Worm (Caenorhabditis elegans) whole organism, L3 larva: ENCODE measurements around the gene F31E8.4.

Source experiments
- R02D3.7 ChIP-seq: fragments of 150-350 bp; optimal IDR thresholded peaks from 2 replicates; lab custom pipeline; 2014; ENCODE audit warnings: missing biosample characterization, missing genetic modification characterization
- aly-2 ChIP-seq: fragments of 150-350 bp; optimal IDR thresholded peaks from 2 replicates; lab custom pipeline; 2014; ENCODE audit warnings: missing biosample characterization, missing genetic modification characterization
- ama-1 ChIP-seq: fragments of 150-350 bp; optimal IDR thresholded peaks from 2 replicates; lab custom pipeline; 2018
- ceh-16 ChIP-seq: sonication (generic microtip); optimal IDR thresholded peaks from 2 replicates; lab custom pipeline; 2017; ENCODE audit warnings: missing biosample characterization, missing genetic modification characterization
- ceh-82 ChIP-seq: fragments of 150-350 bp; optimal IDR thresholded peaks from 2 replicates; lab custom pipeline; 2014; ENCODE audit warnings: missing biosample characterization, missing genetic modification characterization
- ceh-9 ChIP-seq: sonication (generic microtip); optimal IDR thresholded peaks from 2 replicates; lab custom pipeline; 2018; ENCODE audit warnings: missing biosample characterization, missing genetic modification characterization
- daf-12 ChIP-seq: fragments of 150-350 bp; optimal IDR thresholded peaks from 2 replicates; lab custom pipeline; 2014; ENCODE audit warnings: missing biosample characterization, missing genetic modification reagents, missing genetic modification characterization
- egl-5 ChIP-seq: fragments of 150-350 bp; optimal IDR thresholded peaks from 2 replicates; lab custom pipeline; 2017; ENCODE audit warnings: missing biosample characterization, missing genetic modification reagents, missing genetic modification characterization, inconsistent platforms
- elt-2 ChIP-seq: sonication (generic microtip); optimal IDR thresholded peaks from 2 replicates; lab custom pipeline; 2016; ENCODE audit warnings: missing genetic modification reagents, mild to moderate bottlenecking, missing genetic modification characterization, missing compliant biosample characterization
- elt-3 ChIP-seq, 3 experiments: fragments of 150-350 bp in 1 of 3; sonication (generic microtip) in 2 of 3; optimal IDR thresholded peaks; 2 replicates in 2 of 3; 4 replicates in 1 of 3; lab custom pipeline; 2014 to 2017; ENCODE audit warnings: missing biosample characterization in 3 of 3, missing genetic modification characterization in 3 of 3
- eor-1 ChIP-seq, 2 experiments: fragments of 150-350 bp; optimal IDR thresholded peaks; 2 replicates each; lab custom pipeline; 2014 to 2018; ENCODE audit warnings: missing biosample characterization in 2 of 2, missing genetic modification characterization in 2 of 2
- fkh-10 ChIP-seq: sonication (generic microtip); optimal IDR thresholded peaks from 2 replicates; lab custom pipeline; 2017; ENCODE audit warnings: missing biosample characterization, missing genetic modification reagents, missing genetic modification characterization
- fkh-2 ChIP-seq: fragments of 150-350 bp; optimal IDR thresholded peaks from 2 replicates; lab custom pipeline; 2014; ENCODE audit warnings: missing biosample characterization, missing genetic modification reagents, missing genetic modification characterization
- fos-1 ChIP-seq: fragments of 150-350 bp; optimal IDR thresholded peaks from 2 replicates; lab custom pipeline; 2014; ENCODE audit warnings: missing biosample characterization, missing genetic modification characterization
- hmg-11 ChIP-seq: sonication (generic microtip); optimal IDR thresholded peaks from 2 replicates; lab custom pipeline; 2016; ENCODE audit warnings: missing genetic modification characterization, missing compliant biosample characterization
- lin-15B ChIP-seq: fragments of 150-350 bp; optimal IDR thresholded peaks from 2 replicates; lab custom pipeline; 2014; ENCODE audit warnings: missing biosample characterization, missing genetic modification characterization
- lsy-12 ChIP-seq: sonication (generic microtip); optimal IDR thresholded peaks from 2 replicates; lab custom pipeline; 2016; ENCODE audit warnings: mild to moderate bottlenecking, missing genetic modification characterization, missing compliant biosample characterization
- mdl-1 ChIP-seq: fragments of 150-350 bp; optimal IDR thresholded peaks from 2 replicates; lab custom pipeline; 2014; ENCODE audit warnings: missing biosample characterization, missing genetic modification characterization
- nfya-1 ChIP-seq: sonication (generic microtip); optimal IDR thresholded peaks from 2 replicates; lab custom pipeline; 2017; ENCODE audit warnings: missing genetic modification characterization, mild to moderate bottlenecking, missing compliant biosample characterization, antibody characterized with exemption, moderate library complexity; ENCODE audit not compliant: insufficient read depth
- nhr-12 ChIP-seq: fragments of 150-350 bp; optimal IDR thresholded peaks from 2 replicates; lab custom pipeline; 2014; ENCODE audit warnings: missing biosample characterization, missing genetic modification characterization
- nhr-23 ChIP-seq: fragments of 150-350 bp; optimal IDR thresholded peaks from 2 replicates; lab custom pipeline; 2014; ENCODE audit warnings: missing biosample characterization, missing genetic modification reagents, missing genetic modification characterization
- nhr-25 ChIP-seq: sonication (generic microtip); optimal IDR thresholded peaks from 2 replicates; lab custom pipeline; 2017; ENCODE audit warnings: missing biosample characterization, missing genetic modification characterization
- nhr-28 ChIP-seq: fragments of 150-350 bp; optimal IDR thresholded peaks from 2 replicates; lab custom pipeline; 2014; ENCODE audit warnings: missing biosample characterization, missing genetic modification characterization
- nhr-67 ChIP-seq: fragments of 150-350 bp; optimal IDR thresholded peaks from 2 replicates; lab custom pipeline; 2014; ENCODE audit warnings: missing biosample characterization, missing genetic modification characterization
- pqm-1 ChIP-seq: fragments of 150-350 bp; optimal IDR thresholded peaks from 2 replicates; lab custom pipeline; 2017; ENCODE audit warnings: missing biosample characterization, missing genetic modification characterization, inconsistent platforms
- sea-2 ChIP-seq: fragments of 150-350 bp; sonication (generic microtip); optimal IDR thresholded peaks from 4 replicates; lab custom pipeline; 2014; ENCODE audit warnings: missing biosample characterization, missing genetic modification reagents, missing genetic modification characterization
- unc-62 ChIP-seq: fragments of 150-350 bp; sonication (generic microtip); optimal IDR thresholded peaks from 4 replicates; lab custom pipeline; 2014; ENCODE audit warnings: missing biosample characterization, missing genetic modification reagents, missing genetic modification characterization
- zag-1 ChIP-seq: fragments of 150-350 bp; optimal IDR thresholded peaks from 2 replicates; lab custom pipeline; 2014; ENCODE audit warnings: missing biosample characterization, missing genetic modification characterization

F31E8.4 gene

DNA sequence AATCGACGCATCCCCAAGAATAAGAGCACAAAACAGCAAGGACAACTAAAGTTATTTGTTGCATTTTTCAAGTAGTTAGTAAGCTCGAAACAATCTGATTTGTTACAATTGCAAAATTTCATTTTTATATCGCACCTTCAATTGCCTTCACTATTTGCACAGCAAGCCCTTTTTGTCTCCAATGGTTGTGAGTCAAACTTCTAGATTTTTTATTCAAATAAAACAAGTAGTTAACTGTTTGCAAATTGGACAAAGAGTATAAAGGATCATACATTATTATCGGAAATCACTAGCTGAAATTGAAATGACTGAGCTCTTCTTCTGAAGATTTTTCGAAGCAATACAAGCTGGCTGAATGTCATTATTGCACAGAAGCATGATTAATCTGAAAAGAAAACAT is 47.1 kb downstream of the F31E8.4 start, which contains the start of gene F41G3.21:
TSS of gene F41G3.21 (minus strand) at position 101 of the 400 bp plus-strand sequence.
- no peak for TF ChIP-seq sea-2 (GFP tag; lab: Kevin White, UChicago)

DNA sequence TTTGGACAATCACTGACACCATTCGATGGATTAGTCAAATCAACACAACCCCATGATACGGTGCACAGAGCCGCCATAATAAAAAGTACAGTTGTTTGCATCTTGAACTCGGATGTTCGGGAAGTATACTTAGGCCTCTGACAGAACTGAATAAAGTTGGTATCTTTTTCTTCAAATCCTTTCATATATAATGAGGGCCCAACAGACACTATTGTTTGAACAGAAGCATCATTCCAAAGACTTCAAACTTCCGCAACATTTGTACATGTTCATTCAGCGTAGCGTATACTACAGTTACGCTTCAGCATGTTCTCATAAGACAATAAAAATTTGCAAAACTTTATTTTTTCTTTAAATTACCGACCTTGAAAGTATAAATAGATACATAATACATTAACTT is 47.9 kb downstream of the F31E8.4 start, which contains the start of gene F41G3.19:
TSS of gene F41G3.19 (minus strand) at position 101 of the 400 bp plus-strand sequence.
- TF ChIP-seq elt-3 (tag; optimal IDR thresholded peaks at IDR 0.05; lab: Kevin White, UChicago) (no peak), nhr-28 (no peak), unc-62 (GFP tag; lab: Kevin White, UChicago) (no peak), lin-15B (tag; lab: Kevin White, UChicago) (no peak), mdl-1 (tag; lab: Kevin White, UChicago) (no peak), lsy-12 (tag; lab: Kevin White, UChicago) (no peak), ceh-82 (tag; lab: Kevin White, UChicago) (no peak), fos-1 (no peak), pqm-1 (tag; lab: Kevin White, UChicago) (no peak), zag-1 (no peak), ama-1 (lab: Kevin White, UChicago) (no peak), egl-5 (no peak)
- TF ChIP-seq, all 47 proteins: peak for 0

DNA sequence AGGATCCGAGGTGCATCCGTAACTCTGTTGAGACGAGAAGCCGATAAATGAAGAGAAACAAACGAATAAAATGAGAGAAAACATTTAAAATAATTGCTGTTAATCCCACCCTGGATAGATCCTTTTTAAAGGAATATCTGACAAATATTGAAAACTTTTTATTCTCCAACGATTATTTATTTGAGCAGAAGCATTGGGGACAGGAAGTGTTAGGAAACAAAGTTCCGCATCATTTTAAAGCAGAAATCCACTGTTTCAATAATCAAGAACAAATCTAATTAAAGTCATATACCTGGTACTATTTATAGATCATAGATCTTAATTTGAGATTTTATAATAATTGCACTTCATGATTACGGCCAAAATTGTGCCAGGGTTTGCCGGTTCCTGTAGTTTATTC is 49.0 kb downstream of the F31E8.4 start, which contains the start of gene F41G3.20:
TSS of gene F41G3.20 (minus strand) at position 101 of the 400 bp plus-strand sequence.
- TF ChIP-seq ceh-16 (no peak), nhr-23 (tag; lab: Kevin White, UChicago) (no peak)

DNA sequence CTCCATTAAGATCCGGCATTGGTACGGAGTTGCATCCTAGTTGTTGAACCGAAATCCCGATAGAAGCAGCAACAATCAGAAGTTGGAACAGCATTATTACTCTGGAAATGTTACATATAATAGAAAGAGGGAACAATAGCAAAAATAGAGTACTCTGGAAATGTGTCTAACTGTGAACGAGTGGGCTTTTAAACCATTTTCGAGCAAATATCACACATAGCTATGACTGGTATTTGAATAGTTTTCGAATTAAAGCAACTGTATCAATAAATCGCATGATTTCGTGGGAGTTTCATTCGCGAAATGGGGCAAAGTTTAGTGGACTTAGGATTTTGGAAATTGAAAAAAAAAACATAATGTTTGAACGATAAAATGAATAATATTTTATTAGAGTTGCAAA is 50.5 kb downstream of the F31E8.4 start, which contains the start of gene F41G3.10:
TSS of gene F41G3.10 (minus strand) at position 101 of the 400 bp plus-strand sequence.
- TF ChIP-seq nhr-25 (no peak), daf-12 (no peak), lin-15B (tag; lab: Kevin White, UChicago) (no peak), elt-2 (no peak), sea-2 (GFP tag; lab: Kevin White, UChicago) (no peak), fkh-2 (tag; lab: Kevin White, UChicago) (no peak), fos-1 (no peak), nfya-1 (tag; lab: Kevin White, UChicago) (no peak), eor-1 (tag; optimal IDR thresholded peaks at IDR 0.05; lab: Kevin White, UChicago) (no peak), ceh-9 (tag; lab: Kevin White, UChicago) (no peak), hmg-11 (no peak), nhr-12 (tag; lab: Kevin White, UChicago) (no peak), aly-2 (no peak), R02D3.7 (no peak), nhr-67 (tag; lab: Kevin White, UChicago) (no peak), nhr-28 (no peak), fkh-10 (GFP tag; lab: Kevin White, UChicago) (no peak), elt-3 (tag; optimal IDR thresholded peaks at IDR 0.05; lab: Kevin White, UChicago) (no peak), nhr-23 (tag; lab: Kevin White, UChicago) (no peak), mdl-1 (tag; lab: Kevin White, UChicago) (no peak)
